Worm (Caenorhabditis elegans) whole organism, L4/young adult: ENCODE measurements around the gene rps-8.

Source experiments
- W03F9.2 ChIP-seq: fragments of 150-350 bp; optimal IDR thresholded peaks from 2 replicates; lab custom pipeline; 2014; ENCODE audit warnings: missing biosample characterization, missing genetic modification characterization
- him-1 ChIP-seq: sonication (generic microtip); optimal IDR thresholded peaks from 2 replicates; lab custom pipeline; 2016; ENCODE audit warnings: missing genotype, missing genetic modification reagents, missing genetic modification characterization, missing compliant biosample characterization

DNA sequence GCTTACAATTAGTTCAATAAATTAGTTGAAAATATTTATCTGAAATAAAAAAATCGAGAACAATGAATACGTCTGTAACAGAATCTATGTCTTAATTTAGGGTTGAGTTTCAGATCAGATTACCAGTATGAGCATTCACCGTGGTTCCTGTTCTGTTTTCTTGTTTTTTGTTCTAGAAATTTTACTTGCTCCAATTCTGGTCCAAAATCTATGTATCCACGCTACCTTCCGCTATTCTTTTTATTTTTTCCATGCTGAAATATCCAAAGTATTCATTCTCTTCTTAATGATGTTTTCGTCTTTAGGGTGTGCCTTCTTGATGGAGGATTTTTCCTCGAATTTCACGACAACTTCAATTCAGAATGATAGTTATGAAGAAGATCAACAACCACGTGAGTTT lies 8.3 kb downstream of the rps-8 start, which contains the start of gene npr-27:
- no peak for TF ChIP-seq W03F9.2 (tag; lab: Kevin White, UChicago)
- TF ChIP-seq him-1 (tag; lab: Kevin White, UChicago): no peak
